Fruit fly (Drosophila melanogaster) whole organism, embryonic: ENCODE data around the gene CG10435.

Source experiments
- Abd-B ChIP-seq: fragments of 200-800 bp; sonication (Bioruptor generic); optimal IDR thresholded peaks from 2 replicates; lab custom pipeline; 2018; ENCODE audit warnings: missing biosample characterization, mild to moderate bottlenecking, missing genetic modification characterization, moderate library complexity
- CG11695 ChIP-seq: fragments of 200-800 bp; sonication (Bioruptor generic); IDR thresholded peaks from 3 replicates; pipeline ENCODE4 v1.3.6; 2022; ENCODE audit warnings: missing biosample characterization, missing genetic modification characterization
- CG13624 ChIP-seq: fragments of 200-800 bp; sonication (Bioruptor generic); optimal IDR thresholded peaks from 2 replicates; lab custom pipeline; 2016; ENCODE audit warnings: missing biosample characterization, missing genetic modification characterization
- CG13894 ChIP-seq: fragments of 200-800 bp; sonication (Bioruptor generic); optimal IDR thresholded peaks from 3 replicates; lab custom pipeline; 2018; ENCODE audit warnings: missing biosample characterization, mild to moderate bottlenecking, missing genetic modification characterization, moderate library complexity
- CG15514 ChIP-seq: fragments of 200-800 bp; sonication (Bioruptor generic); optimal IDR thresholded peaks from 3 replicates; lab custom pipeline; 2017; ENCODE audit warnings: missing biosample characterization, missing genetic modification characterization, mild to moderate bottlenecking, moderate library complexity, missing genetic modification reagents
- CG1603 ChIP-seq: fragments of 200-800 bp; sonication (Bioruptor generic); optimal IDR thresholded peaks from 2 replicates; lab custom pipeline; 2019; ENCODE audit warnings: missing biosample characterization, mild to moderate bottlenecking, missing genetic modification characterization, moderate library complexity
- CG16813 ChIP-seq: fragments of 200-800 bp; sonication (Bioruptor generic); IDR thresholded peaks from 3 replicates; pipeline ENCODE4 v1.3.6; 2022; ENCODE audit warnings: missing biosample characterization, missing genetic modification characterization; ENCODE audit not compliant: partially characterized antibody
- CG17361 ChIP-seq: fragments of 200-800 bp; sonication (Bioruptor generic); IDR thresholded peaks from 3 replicates; pipeline ENCODE4 v1.3.6; 2022; ENCODE audit warnings: missing biosample characterization, missing genetic modification characterization
- CG2199 ChIP-seq: fragments of 200-800 bp; sonication (Bioruptor generic); IDR thresholded peaks from 3 replicates; pipeline ENCODE4 v1.3.6; 2022; ENCODE audit warnings: missing biosample characterization, missing genetic modification characterization
- CG31441 ChIP-seq: fragments of 200-800 bp; sonication (Bioruptor generic); IDR thresholded peaks from 2 replicates; pipeline ENCODE4 v1.3.6; 2022; ENCODE audit warnings: missing biosample characterization, missing genetic modification characterization
- CG32767 ChIP-seq: fragments of 200-800 bp; sonication (Bioruptor generic); IDR thresholded peaks from 2 replicates; pipeline ENCODE4 v1.3.6; 2022; ENCODE audit warnings: missing biosample characterization, missing genetic modification characterization
- CG42726 ChIP-seq: fragments of 200-800 bp; sonication (Bioruptor generic); IDR thresholded peaks from 2 replicates; pipeline ENCODE4 v1.3.6; 2022; ENCODE audit warnings: missing biosample characterization, missing genetic modification characterization; ENCODE audit not compliant: partially characterized antibody
- CG4424 ChIP-seq: fragments of 200-800 bp; sonication (Bioruptor generic); optimal IDR thresholded peaks from 3 replicates; lab custom pipeline; 2016; ENCODE audit warnings: missing biosample characterization, missing genetic modification characterization
- CG4730 ChIP-seq: fragments of 200-800 bp; sonication (Bioruptor generic); IDR thresholded peaks from 2 replicates; pipeline ENCODE4 v1.3.6; 2022; ENCODE audit warnings: missing biosample characterization, missing genetic modification characterization
- CG6813 ChIP-seq: fragments of 200-800 bp; sonication (Bioruptor generic); optimal IDR thresholded peaks from 2 replicates; lab custom pipeline; 2017; ENCODE audit warnings: missing biosample characterization, missing genetic modification characterization, mild to moderate bottlenecking, moderate library complexity, missing genetic modification reagents
- CoRest ChIP-seq: fragments of 200-800 bp; sonication (Bioruptor generic); optimal IDR thresholded peaks from 3 replicates; lab custom pipeline; 2018; ENCODE audit warnings: missing biosample characterization, mild to moderate bottlenecking, missing genetic modification characterization, moderate library complexity
- Dbx ChIP-seq: fragments of 200-800 bp; sonication (Bioruptor generic); IDR thresholded peaks from 3 replicates; pipeline ENCODE4 v1.3.6; 2022; ENCODE audit warnings: missing biosample characterization, missing genetic modification characterization
- Deaf1 ChIP-seq: fragments of 200-800 bp; optimal IDR thresholded peaks from 3 replicates; lab custom pipeline; 2019; ENCODE audit warnings: missing biosample characterization, mild to moderate bottlenecking, missing genetic modification characterization, moderate library complexity
- E2f2 ChIP-seq: fragments of 200-800 bp; sonication (Bioruptor generic); IDR thresholded peaks from 2 replicates; pipeline ENCODE4 v1.3.6; 2022; ENCODE audit warnings: missing biosample characterization, missing genetic modification characterization
- Ets97D ChIP-seq: fragments of 200-800 bp; sonication (Bioruptor generic); optimal IDR thresholded peaks from 3 replicates; lab custom pipeline; 2016; ENCODE audit warnings: missing biosample characterization, missing genetic modification characterization
- Hand ChIP-seq: fragments of 200-800 bp; sonication (Bioruptor generic); optimal IDR thresholded peaks from 2 replicates; lab custom pipeline; 2017; ENCODE audit warnings: mild to moderate bottlenecking, missing biosample characterization, missing genetic modification reagents, missing genetic modification characterization
- Lpt ChIP-seq: fragments of >200 bp; optimal IDR thresholded peaks from 2 replicates; lab custom pipeline; 2018; ENCODE audit warnings: missing biosample characterization, missing genetic modification characterization
- MBD-R2 ChIP-seq: fragments of 200-800 bp; sonication (Bioruptor generic); IDR thresholded peaks from 2 replicates; pipeline ENCODE4 v1.3.6; 2022; ENCODE audit warnings: missing biosample characterization, missing genetic modification characterization
- Pdp1 ChIP-seq, 2 experiments: fragments of 200-800 bp; sonication (Bioruptor generic); optimal IDR thresholded peaks; 3 replicates each; lab custom pipeline; 2016; ENCODE audit warnings: missing biosample characterization in 2 of 2, missing genetic modification characterization in 2 of 2, mild to moderate bottlenecking in 1 of 2, moderate library complexity in 1 of 2
- Sin3A ChIP-seq: fragments of >200 bp; optimal IDR thresholded peaks from 2 replicates; lab custom pipeline; 2018
- YL-1 ChIP-seq: fragments of 200-800 bp; sonication (Bioruptor generic); optimal IDR thresholded peaks from 3 replicates; lab custom pipeline; 2017; ENCODE audit warnings: missing biosample characterization, mild to moderate bottlenecking, missing genetic modification characterization
- ase ChIP-seq: fragments of 200-800 bp; sonication (Bioruptor generic); IDR thresholded peaks from 3 replicates; pipeline ENCODE4 v1.3.6; 2022; ENCODE audit warnings: missing biosample characterization, missing genetic modification characterization
- bcd ChIP-seq: fragments of 200-800 bp; sonication (Bioruptor generic); optimal IDR thresholded peaks from 2 replicates; lab custom pipeline; 2017; ENCODE audit warnings: missing biosample characterization, mild to moderate bottlenecking, missing genetic modification characterization
- bsh ChIP-seq, 2 experiments: fragments of 200-800 bp; sonication (Bioruptor generic); optimal IDR thresholded peaks; 2 replicates each; lab custom pipeline; 2017 to 2018; ENCODE audit warnings: mild to moderate bottlenecking in 2 of 2, missing biosample characterization in 2 of 2, missing genetic modification characterization in 2 of 2, moderate library complexity in 1 of 2
- cg ChIP-seq: fragments of 200-800 bp; sonication (Bioruptor generic); optimal IDR thresholded peaks from 3 replicates; lab custom pipeline; 2019; ENCODE audit warnings: missing biosample characterization, mild to moderate bottlenecking, missing genetic modification characterization, moderate library complexity
- crc ChIP-seq: fragments of 200-800 bp; sonication (Bioruptor generic); optimal IDR thresholded peaks from 2 replicates; lab custom pipeline; 2016; ENCODE audit warnings: missing biosample characterization, missing genetic modification characterization
- dimm ChIP-seq: fragments of 200-800 bp; sonication (Bioruptor generic); IDR thresholded peaks from 2 replicates; pipeline ENCODE4 v1.3.6; 2022; ENCODE audit warnings: missing biosample characterization, missing genetic modification characterization
- emc ChIP-seq: fragments of 200-800 bp; sonication (Bioruptor generic); optimal IDR thresholded peaks from 2 replicates; lab custom pipeline; 2016; ENCODE audit warnings: missing biosample characterization, missing genetic modification characterization
- fu2 ChIP-seq: fragments of 200-800 bp; sonication (Bioruptor generic); optimal IDR thresholded peaks from 2 replicates; lab custom pipeline; 2016; ENCODE audit warnings: missing biosample characterization, missing genetic modification characterization
- jumu ChIP-seq: fragments of 200-800 bp; sonication (Bioruptor generic); optimal IDR thresholded peaks from 3 replicates; lab custom pipeline; 2016; ENCODE audit warnings: missing biosample characterization, missing genetic modification characterization
- knrl ChIP-seq: fragments of 200-800 bp; sonication (Bioruptor generic); IDR thresholded peaks from 3 replicates; pipeline ENCODE4 v1.3.6; 2022; ENCODE audit warnings: missing biosample characterization, missing genetic modification characterization; ENCODE audit not compliant: partially characterized antibody
- lilli ChIP-seq: fragments of 200-800 bp; sonication (Bioruptor generic); optimal IDR thresholded peaks from 3 replicates; lab custom pipeline; 2016; ENCODE audit warnings: missing biosample characterization, missing genetic modification characterization
- nau ChIP-seq: fragments of 200-800 bp; sonication (Bioruptor generic); optimal IDR thresholded peaks from 3 replicates; lab custom pipeline; 2017; ENCODE audit warnings: missing biosample characterization, mild to moderate bottlenecking, missing genetic modification characterization, missing genetic modification reagents
- nerfin-2 ChIP-seq: fragments of 200-800 bp; sonication (Bioruptor generic); IDR thresholded peaks from 2 replicates; pipeline ENCODE4 v1.3.6; 2022; ENCODE audit warnings: missing biosample characterization, missing genetic modification characterization; ENCODE audit not compliant: partially characterized antibody
- pb ChIP-seq: fragments of 200-800 bp; sonication (Bioruptor generic); optimal IDR thresholded peaks from 3 replicates; lab custom pipeline; 2016; ENCODE audit warnings: missing biosample characterization, missing genetic modification characterization
- pho ChIP-seq: fragments of 200-800 bp; sonication (Bioruptor generic); optimal IDR thresholded peaks from 2 replicates; lab custom pipeline; 2016; ENCODE audit warnings: missing biosample characterization, missing genetic modification characterization
- phol ChIP-seq: fragments of 200-800 bp; sonication (Bioruptor generic); optimal IDR thresholded peaks from 3 replicates; lab custom pipeline; 2018; ENCODE audit warnings: missing biosample characterization, mild to moderate bottlenecking, missing genetic modification characterization, moderate library complexity
- pnt ChIP-seq: fragments of 200-800 bp; sonication (Bioruptor generic); optimal IDR thresholded peaks from 3 replicates; lab custom pipeline; 2016; ENCODE audit warnings: missing biosample characterization, missing genetic modification characterization
- tio ChIP-seq: fragments of 200-800 bp; sonication (Bioruptor generic); optimal IDR thresholded peaks from 2 replicates; lab custom pipeline; 2017; ENCODE audit warnings: missing biosample characterization, missing genetic modification characterization, inconsistent platforms
- trem ChIP-seq: fragments of 200-800 bp; optimal IDR thresholded peaks from 3 replicates; lab custom pipeline; 2019; ENCODE audit warnings: missing biosample characterization, mild to moderate bottlenecking, missing genetic modification characterization, moderate library complexity
- unpg ChIP-seq: fragments of 200-800 bp; sonication (Bioruptor generic); optimal IDR thresholded peaks from 3 replicates; lab custom pipeline; 2018; ENCODE audit warnings: missing biosample characterization, mild to moderate bottlenecking, missing genetic modification characterization, moderate library complexity
- wdn ChIP-seq: fragments of 200-800 bp; sonication (Bioruptor generic); IDR thresholded peaks from 2 replicates; pipeline ENCODE4 v1.3.6; 2022; ENCODE audit warnings: missing biosample characterization, missing genetic modification characterization
- wek ChIP-seq: fragments of 200-800 bp; sonication (Bioruptor generic); optimal IDR thresholded peaks from 3 replicates; lab custom pipeline; 2018; ENCODE audit warnings: missing biosample characterization, mild to moderate bottlenecking, missing genetic modification characterization, moderate library complexity

CG10435 gene

DNA sequence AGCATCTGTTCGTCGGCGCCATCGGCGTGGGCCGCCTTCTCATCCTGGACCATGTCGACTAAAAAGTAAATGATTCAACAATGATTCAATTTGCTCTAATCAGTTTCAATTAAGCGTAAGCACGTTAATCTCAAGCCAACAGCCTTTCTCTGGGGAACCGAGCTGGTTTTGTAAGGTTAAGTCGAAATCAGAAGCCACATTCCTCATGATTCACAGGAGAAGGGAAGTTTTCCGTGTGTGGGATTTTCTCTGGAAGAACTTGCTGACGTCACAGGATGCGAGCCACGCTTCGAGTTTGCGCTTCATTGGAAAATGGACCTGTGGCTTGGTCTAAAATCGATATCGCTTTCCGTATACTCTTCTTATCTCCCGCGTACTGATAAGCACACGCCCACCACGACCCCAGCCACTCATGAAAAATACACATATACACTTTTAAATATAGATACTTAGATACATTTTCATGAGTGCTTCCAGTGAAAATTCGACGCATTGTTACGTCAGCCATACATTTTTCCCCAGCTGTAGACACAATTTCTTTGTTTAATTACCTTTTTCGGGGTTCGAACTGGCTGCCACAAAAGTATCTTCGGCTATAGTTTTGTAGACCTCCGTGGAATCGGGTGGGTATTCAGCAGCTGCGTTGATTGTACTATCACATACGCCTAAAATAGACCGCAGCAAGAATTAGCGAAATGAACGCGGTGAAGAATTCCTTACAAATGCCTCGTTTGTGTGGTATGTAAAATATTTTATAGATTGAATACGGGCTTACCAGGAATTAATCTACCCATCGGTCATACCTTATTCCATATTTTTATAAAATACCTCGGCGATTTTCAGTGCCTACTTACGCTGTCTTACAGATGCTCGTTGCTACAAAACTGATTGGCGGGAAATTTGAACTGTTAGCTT, 35.7 kb downstream of the CG10435 start (continued):
- TF ChIP-seq CG4730 (GFP tag; lab: Robert Waterston, UW) (no peak), CG17361 (peak; percentile 36; the same call in 1 of the 3 replicates), CG6813 (GFP tag; lab: Kevin White, UChicago) (no peak), Abd-B (peak; percentile 29), wdn (no peak), pho (GFP tag; lab: Kevin White, UChicago) (peak; percentile 20), CG16813 (no peak), crc (peak; percentile 20), Dbx (GFP tag; lab: Robert Waterston, UW) (peak; percentile 54; the same call in 2 of the 3 replicates), ase (GFP tag; lab: Robert Waterston, UW) (no peak), pnt (GFP tag; lab: Kevin White, UChicago) (peak; percentile 16), CoRest (peak; percentile 39), phol (tag; lab: Kevin White, UChicago) (peak; percentile 52), Lpt (GFP tag; lab: Kevin White, UChicago) (no peak), jumu (peak; percentile 16), pb (GFP tag; lab: Kevin White, UChicago) (peak; percentile 3), CG2199 (GFP tag; lab: Robert Waterston, UW) (peak; percentile 79; the same call in 2 of the 3 replicates), Hand (no peak), tio (GFP tag; lab: Kevin White, UChicago) (no peak), dimm (no peak), nerfin-2 (GFP tag; lab: Robert Waterston, UW) (no peak), fu2 (GFP tag; lab: Kevin White, UChicago) (no peak), CG32767 (GFP tag; lab: Robert Waterston, UW) (peak; percentile 58; the same call in 1 of the 2 replicates), lilli (GFP tag; lab: Kevin White, UChicago) (peak; percentile 43), bsh (GFP tag; optimal IDR thresholded peaks at IDR 0.05; lab: Kevin White, UChicago) (peak in 1 of 2 experiments; percentile 22), Deaf1 (tag; lab: Kevin White, UChicago) (peak; percentile 50), CG13894 (peak; percentile 86), CG1603 (tag; lab: Kevin White, UChicago) (peak; percentile 90), trem (peak; percentile 80), unpg (peak; percentile 22), YL-1 (GFP tag; lab: Kevin White, UChicago) (peak; percentile 93), cg (GFP tag; lab: Kevin White, UChicago) (peak; percentile 62), wek (peak; percentile 29), CG31441 (no peak), CG42726 (GFP tag; lab: Robert Waterston, UW) (peak; percentile 53), bcd (GFP tag; lab: Kevin White, UChicago) (peak; percentile 75), Pdp1 (GFP tag; optimal IDR thresholded peaks at IDR 0.05; lab: Kevin White, UChicago) (peak; percentile 10 to 94), CG13624 (GFP tag; lab: Kevin White, UChicago) (peak; percentile 9), Ets97D (peak; percentile 43), emc (GFP tag; lab: Kevin White, UChicago) (no peak), CG4424 (GFP tag; lab: Kevin White, UChicago) (peak; percentile 3), CG15514 (peak; percentile 77), knrl (GFP tag; lab: Robert Waterston, UW) (peak; percentile 46; the same call in 1 of the 3 replicates), MBD-R2 (GFP tag; lab: Robert Waterston, UW) (peak; percentile 35; the same call in 1 of the 2 replicates), Sin3A (lab: Kevin White, UChicago) (peak; percentile 27), E2f2 (peak; percentile 100), nau (GFP tag; lab: Kevin White, UChicago) (peak; percentile 18), CG11695 (GFP tag; lab: Robert Waterston, UW) (no peak)
